Worm (Caenorhabditis elegans) whole organism, L3 larva: Measurements from ENCODE around the gene M03F4.4.

ENCODE experiments used
- R02D3.7 ChIP-seq: fragments of 150-350 bp; optimal IDR thresholded peaks from 2 replicates; lab custom pipeline; 2014; ENCODE audit warnings: missing biosample characterization, missing genetic modification characterization
- ZK546.5 ChIP-seq: sonication (generic microtip); optimal IDR thresholded peaks from 2 replicates; lab custom pipeline; 2017; ENCODE audit warnings: missing biosample characterization, missing genetic modification characterization
- aly-2 ChIP-seq: fragments of 150-350 bp; optimal IDR thresholded peaks from 2 replicates; lab custom pipeline; 2014; ENCODE audit warnings: missing biosample characterization, missing genetic modification characterization
- ama-1 ChIP-seq: fragments of 150-350 bp; optimal IDR thresholded peaks from 2 replicates; lab custom pipeline; 2018
- ceh-16 ChIP-seq: sonication (generic microtip); optimal IDR thresholded peaks from 2 replicates; lab custom pipeline; 2017; ENCODE audit warnings: missing biosample characterization, missing genetic modification characterization
- ceh-28 ChIP-seq: fragments of 150-350 bp; optimal IDR thresholded peaks from 2 replicates; lab custom pipeline; 2014; ENCODE audit warnings: missing biosample characterization, missing genetic modification reagents, missing genetic modification characterization
- ceh-82 ChIP-seq: fragments of 150-350 bp; optimal IDR thresholded peaks from 2 replicates; lab custom pipeline; 2014; ENCODE audit warnings: missing biosample characterization, missing genetic modification characterization
- ceh-9 ChIP-seq: sonication (generic microtip); optimal IDR thresholded peaks from 2 replicates; lab custom pipeline; 2018; ENCODE audit warnings: missing biosample characterization, missing genetic modification characterization
- daf-12 ChIP-seq: fragments of 150-350 bp; optimal IDR thresholded peaks from 2 replicates; lab custom pipeline; 2014; ENCODE audit warnings: missing biosample characterization, missing genetic modification reagents, missing genetic modification characterization
- egl-27 ChIP-seq: sonication (generic microtip); optimal IDR thresholded peaks from 4 replicates; lab custom pipeline; 2017; ENCODE audit warnings: missing biosample characterization, missing genetic modification reagents, missing genetic modification characterization
- egl-5 ChIP-seq: fragments of 150-350 bp; optimal IDR thresholded peaks from 2 replicates; lab custom pipeline; 2017; ENCODE audit warnings: missing biosample characterization, missing genetic modification reagents, missing genetic modification characterization, inconsistent platforms
- elt-1 ChIP-seq: fragments of 150-350 bp; optimal IDR thresholded peaks from 2 replicates; lab custom pipeline; 2014; ENCODE audit warnings: missing biosample characterization, missing genetic modification characterization
- elt-2 ChIP-seq: sonication (generic microtip); optimal IDR thresholded peaks from 2 replicates; lab custom pipeline; 2016; ENCODE audit warnings: missing genetic modification reagents, mild to moderate bottlenecking, missing genetic modification characterization, missing compliant biosample characterization
- elt-3 ChIP-seq, 3 experiments: fragments of 150-350 bp in 1 of 3; sonication (generic microtip) in 2 of 3; optimal IDR thresholded peaks; 2 replicates in 2 of 3; 4 replicates in 1 of 3; lab custom pipeline; 2014 to 2017; ENCODE audit warnings: missing biosample characterization in 3 of 3, missing genetic modification characterization in 3 of 3
- eor-1 ChIP-seq, 2 experiments: fragments of 150-350 bp; optimal IDR thresholded peaks; 2 replicates each; lab custom pipeline; 2014 to 2018; ENCODE audit warnings: missing biosample characterization in 2 of 2, missing genetic modification characterization in 2 of 2
- fkh-10 ChIP-seq: sonication (generic microtip); optimal IDR thresholded peaks from 2 replicates; lab custom pipeline; 2017; ENCODE audit warnings: missing biosample characterization, missing genetic modification reagents, missing genetic modification characterization
- fkh-2 ChIP-seq: fragments of 150-350 bp; optimal IDR thresholded peaks from 2 replicates; lab custom pipeline; 2014; ENCODE audit warnings: missing biosample characterization, missing genetic modification reagents, missing genetic modification characterization
- fos-1 ChIP-seq: fragments of 150-350 bp; optimal IDR thresholded peaks from 2 replicates; lab custom pipeline; 2014; ENCODE audit warnings: missing biosample characterization, missing genetic modification characterization
- hmg-11 ChIP-seq: sonication (generic microtip); optimal IDR thresholded peaks from 2 replicates; lab custom pipeline; 2016; ENCODE audit warnings: missing genetic modification characterization, missing compliant biosample characterization
- jun-1 ChIP-seq: fragments of 150-350 bp; optimal IDR thresholded peaks from 2 replicates; lab custom pipeline; 2014; ENCODE audit warnings: missing biosample characterization, missing genetic modification reagents, missing genetic modification characterization
- lin-15B ChIP-seq: fragments of 150-350 bp; optimal IDR thresholded peaks from 2 replicates; lab custom pipeline; 2014; ENCODE audit warnings: missing biosample characterization, missing genetic modification characterization
- lin-39 ChIP-seq: fragments of 150-350 bp; optimal IDR thresholded peaks from 2 replicates; lab custom pipeline; 2018; ENCODE audit warnings: missing biosample characterization, missing genetic modification reagents, missing genetic modification characterization
- lsy-12 ChIP-seq: sonication (generic microtip); optimal IDR thresholded peaks from 2 replicates; lab custom pipeline; 2016; ENCODE audit warnings: mild to moderate bottlenecking, missing genetic modification characterization, missing compliant biosample characterization
- mdl-1 ChIP-seq: fragments of 150-350 bp; optimal IDR thresholded peaks from 2 replicates; lab custom pipeline; 2014; ENCODE audit warnings: missing biosample characterization, missing genetic modification characterization
- mml-1 ChIP-seq: fragments of 150-350 bp; sonication (generic microtip); optimal IDR thresholded peaks from 3 replicates; lab custom pipeline; 2014; ENCODE audit warnings: missing biosample characterization, missing genetic modification characterization
- nfya-1 ChIP-seq: sonication (generic microtip); optimal IDR thresholded peaks from 2 replicates; lab custom pipeline; 2017; ENCODE audit warnings: missing genetic modification characterization, mild to moderate bottlenecking, missing compliant biosample characterization, antibody characterized with exemption, moderate library complexity; ENCODE audit not compliant: insufficient read depth
- nhr-11 ChIP-seq: fragments of 150-350 bp; optimal IDR thresholded peaks from 2 replicates; lab custom pipeline; 2014; ENCODE audit warnings: missing biosample characterization, missing genetic modification characterization
- nhr-12 ChIP-seq: fragments of 150-350 bp; optimal IDR thresholded peaks from 2 replicates; lab custom pipeline; 2014; ENCODE audit warnings: missing biosample characterization, missing genetic modification characterization
- nhr-23 ChIP-seq: fragments of 150-350 bp; optimal IDR thresholded peaks from 2 replicates; lab custom pipeline; 2014; ENCODE audit warnings: missing biosample characterization, missing genetic modification reagents, missing genetic modification characterization
- nhr-237 ChIP-seq: fragments of 150-350 bp; optimal IDR thresholded peaks from 2 replicates; lab custom pipeline; 2014; ENCODE audit warnings: missing biosample characterization, missing genetic modification characterization
- nhr-25 ChIP-seq: sonication (generic microtip); optimal IDR thresholded peaks from 2 replicates; lab custom pipeline; 2017; ENCODE audit warnings: missing biosample characterization, missing genetic modification characterization
- nhr-28 ChIP-seq: fragments of 150-350 bp; optimal IDR thresholded peaks from 2 replicates; lab custom pipeline; 2014; ENCODE audit warnings: missing biosample characterization, missing genetic modification characterization
- nhr-43 ChIP-seq: sonication (generic microtip); optimal IDR thresholded peaks from 2 replicates; lab custom pipeline; 2016; ENCODE audit warnings: mild to moderate bottlenecking, missing genetic modification characterization, missing compliant biosample characterization; ENCODE audit not compliant: poor library complexity, severe bottlenecking
- nhr-67 ChIP-seq: fragments of 150-350 bp; optimal IDR thresholded peaks from 2 replicates; lab custom pipeline; 2014; ENCODE audit warnings: missing biosample characterization, missing genetic modification characterization
- nhr-76 ChIP-seq: fragments of 150-350 bp; sonication (generic microtip); optimal IDR thresholded peaks from 5 replicates; lab custom pipeline; 2014; ENCODE audit warnings: missing biosample characterization, missing genetic modification characterization
- nhr-77 ChIP-seq: fragments of 150-350 bp; optimal IDR thresholded peaks from 2 replicates; lab custom pipeline; 2014; ENCODE audit warnings: missing biosample characterization, missing genetic modification characterization
- pha-4 ChIP-seq: fragments of 150-350 bp; optimal IDR thresholded peaks from 2 replicates; lab custom pipeline; 2014; ENCODE audit warnings: missing biosample characterization, missing genetic modification reagents, missing genetic modification characterization
- pqm-1 ChIP-seq: fragments of 150-350 bp; optimal IDR thresholded peaks from 2 replicates; lab custom pipeline; 2017; ENCODE audit warnings: missing biosample characterization, missing genetic modification characterization, inconsistent platforms
- sea-2 ChIP-seq: fragments of 150-350 bp; sonication (generic microtip); optimal IDR thresholded peaks from 4 replicates; lab custom pipeline; 2014; ENCODE audit warnings: missing biosample characterization, missing genetic modification reagents, missing genetic modification characterization
- skn-1 ChIP-seq: fragments of 150-350 bp; optimal IDR thresholded peaks from 2 replicates; lab custom pipeline; 2014; ENCODE audit warnings: missing biosample characterization, missing genetic modification characterization
- snpc-4 ChIP-seq: fragments of 150-350 bp; optimal IDR thresholded peaks from 2 replicates; lab custom pipeline; 2014; ENCODE audit warnings: missing biosample characterization, missing genetic modification characterization
- tbx-2 ChIP-seq: sonication (generic microtip); optimal IDR thresholded peaks from 2 replicates; lab custom pipeline; 2016; ENCODE audit warnings: mild to moderate bottlenecking, missing genetic modification characterization, missing compliant biosample characterization
- unc-39 ChIP-seq: sonication (generic microtip); optimal IDR thresholded peaks from 4 replicates; lab custom pipeline; 2017; ENCODE audit warnings: missing biosample characterization, missing genetic modification characterization
- unc-62 ChIP-seq: fragments of 150-350 bp; sonication (generic microtip); optimal IDR thresholded peaks from 4 replicates; lab custom pipeline; 2014; ENCODE audit warnings: missing biosample characterization, missing genetic modification reagents, missing genetic modification characterization
- zag-1 ChIP-seq: fragments of 150-350 bp; optimal IDR thresholded peaks from 2 replicates; lab custom pipeline; 2014; ENCODE audit warnings: missing biosample characterization, missing genetic modification characterization
- ztf-11 ChIP-seq: fragments of 150-350 bp; optimal IDR thresholded peaks from 2 replicates; lab custom pipeline; 2014; ENCODE audit warnings: missing biosample characterization, missing genetic modification characterization
- ztf-4 ChIP-seq: fragments of 150-350 bp; optimal IDR thresholded peaks from 2 replicates; lab custom pipeline; 2014; ENCODE audit warnings: missing biosample characterization, missing genetic modification characterization

The M03F4.4 gene

DNA sequence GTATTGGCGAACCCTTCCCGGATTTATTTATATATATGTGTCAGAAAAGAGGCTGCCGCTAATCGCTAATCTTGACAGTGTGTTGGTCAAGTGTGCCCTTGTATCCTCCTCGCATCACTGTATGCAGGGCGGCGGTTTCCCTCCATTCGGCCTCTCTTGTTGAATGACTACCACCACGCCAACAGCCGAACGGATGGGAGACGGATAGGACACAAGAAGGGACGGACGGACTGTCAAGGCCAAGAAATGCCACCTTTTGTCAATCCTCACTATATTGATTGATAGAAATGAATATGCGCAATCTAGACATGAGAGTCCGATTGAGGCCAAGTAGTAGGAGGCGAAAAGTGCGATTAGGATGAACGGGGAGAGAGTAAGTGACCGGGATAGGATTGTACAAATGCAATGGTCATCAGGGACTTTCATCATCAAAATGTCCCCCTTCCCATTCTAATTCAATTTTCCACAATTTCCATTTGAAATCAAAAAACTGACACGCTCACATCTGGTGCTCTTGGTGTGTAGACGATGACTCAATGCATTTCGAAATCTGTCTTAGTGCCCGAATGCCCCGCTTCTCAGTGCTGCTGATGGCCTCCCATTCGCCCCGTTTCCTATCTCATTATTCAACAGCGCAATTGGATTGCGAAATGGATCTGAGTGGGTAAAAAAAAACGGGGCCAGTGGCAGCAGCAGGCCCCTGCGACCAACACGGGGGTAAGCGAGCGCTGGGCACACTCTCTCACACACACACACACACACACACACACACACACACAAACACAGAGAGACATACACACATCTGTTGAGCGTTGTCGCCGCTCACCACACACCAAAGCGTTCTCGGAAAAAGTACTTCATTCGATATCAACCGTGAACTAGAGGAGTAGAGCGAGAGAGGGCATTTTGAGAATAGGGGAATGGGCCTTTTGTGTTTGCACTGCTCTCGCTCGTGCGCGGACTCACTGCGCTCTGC, 4.8 kb upstream of the M03F4.4 start:
- TF ChIP-seq pha-4 (tag; lab: Kevin White, UChicago) (peak; percentile 78), nhr-12 (tag; lab: Kevin White, UChicago) (no peak), fos-1 (no peak), egl-27 (tag; lab: Kevin White, UChicago) (no peak), mml-1 (tag; lab: Kevin White, UChicago) (no peak), unc-39 (no peak), fkh-2 (tag; lab: Kevin White, UChicago) (no peak), tbx-2 (tag; lab: Kevin White, UChicago) (peak; percentile 72), nhr-11 (tag; lab: Kevin White, UChicago) (peak; percentile 23), snpc-4 (peak; percentile 24), skn-1 (tag; lab: Kevin White, UChicago) (no peak), ceh-16 (tag; lab: Kevin White, UChicago) (no peak), ztf-4 (tag; lab: Kevin White, UChicago) (no peak), zag-1 (tag; lab: Kevin White, UChicago) (no peak), unc-62 (GFP tag; lab: Kevin White, UChicago) (no peak), aly-2 (tag; lab: Kevin White, UChicago) (no peak), elt-3 (tag; optimal IDR thresholded peaks at IDR 0.05; lab: Kevin White, UChicago) (no peak), daf-12 (tag; lab: Kevin White, UChicago) (no peak), fkh-10 (GFP tag; lab: Kevin White, UChicago) (no peak), nhr-76 (tag; lab: Kevin White, UChicago) (no peak), elt-1 (tag; lab: Kevin White, UChicago) (no peak), nfya-1 (peak; percentile 88), nhr-237 (tag; lab: Kevin White, UChicago) (no peak), hmg-11 (peak; percentile 62), nhr-23 (tag; lab: Kevin White, UChicago) (no peak), ama-1 (lab: Kevin White, UChicago) (no peak), elt-2 (tag; lab: Kevin White, UChicago) (no peak), nhr-67 (tag; lab: Kevin White, UChicago) (no peak), nhr-28 (tag; lab: Kevin White, UChicago) (no peak), pqm-1 (no peak), nhr-43 (tag; lab: Kevin White, UChicago) (no peak), nhr-77 (tag; lab: Kevin White, UChicago) (no peak), nhr-25 (tag; lab: Kevin White, UChicago) (peak; percentile 12), R02D3.7 (tag; lab: Kevin White, UChicago) (no peak), lsy-12 (no peak), jun-1 (tag; lab: Kevin White, UChicago) (peak; percentile 60), lin-39 (tag; lab: Kevin White, UChicago) (peak; percentile 95), ceh-28 (tag; lab: Kevin White, UChicago) (peak; percentile 17), ZK546.5 (tag; lab: Kevin White, UChicago) (no peak), ceh-82 (no peak), sea-2 (no peak), lin-15B (tag; lab: Kevin White, UChicago) (peak; percentile 20), ztf-11 (tag; lab: Kevin White, UChicago) (no peak), eor-1 (tag; optimal IDR thresholded peaks at IDR 0.05; lab: Kevin White, UChicago) (no peak), mdl-1 (tag; lab: Kevin White, UChicago) (no peak), ceh-9 (tag; lab: Kevin White, UChicago) (no peak), egl-5 (tag; lab: Kevin White, UChicago) (peak; percentile 95)
- TF ChIP-seq, all 47 proteins: peak for 12
